Fruit fly (Drosophila melanogaster) whole organism, prepupa: ENCODE results near the gene Jhbp15.

Experiments used
- CG16779 ChIP-seq: fragments of 200-800 bp; sonication (Bioruptor generic); optimal IDR thresholded peaks from 3 replicates; lab custom pipeline; 2017; ENCODE audit warnings: missing biosample characterization, mild to moderate bottlenecking, missing genetic modification characterization
- CG6163 ChIP-seq: fragments of 200-800 bp; sonication (Bioruptor generic); IDR thresholded peaks from 3 replicates; pipeline ENCODE4 v1.3.6; 2022; ENCODE audit warnings: missing biosample characterization, missing genetic modification characterization
- CG6276 ChIP-seq: fragments of 200-800 bp; sonication (Bioruptor generic); optimal IDR thresholded peaks from 2 replicates; lab custom pipeline; 2017; ENCODE audit warnings: missing biosample characterization, mild to moderate bottlenecking, missing genetic modification characterization
- CG6792 ChIP-seq: fragments of 200-800 bp; sonication (Bioruptor generic); optimal IDR thresholded peaks from 3 replicates; lab custom pipeline; 2016; ENCODE audit warnings: missing biosample characterization, missing genetic modification characterization
- lz ChIP-seq: fragments of 200-800 bp; sonication (Bioruptor generic); optimal IDR thresholded peaks from 3 replicates; lab custom pipeline; 2016; ENCODE audit warnings: missing biosample characterization, missing genetic modification characterization

dm6 chr3R:21006967-21007366 is 43.8 kb downstream of the Jhbp15 start, which contains the start of gene Alp5:
- TF ChIP-seq CG6163 (GFP tag; lab: Robert Waterston, UW) (no peak), CG16779 (tag; lab: Kevin White, UChicago) (no peak), lz (no peak), CG6276 (no peak), CG6792 (GFP tag; lab: Kevin White, UChicago) (no peak)
